Worm (Caenorhabditis elegans) whole organism, mixed stage, embryonic: ENCODE results near the gene srd-40.

Experiments
- M03D4.4 ChIP-seq: sonication (generic microtip); optimal IDR thresholded peaks from 2 replicates; lab custom pipeline; 2017; ENCODE audit warnings: mild to moderate bottlenecking, missing genetic modification characterization, missing compliant biosample characterization
- blmp-1 ChIP-seq: fragments of 150-350 bp; optimal IDR thresholded peaks from 2 replicates; lab custom pipeline; 2014; ENCODE audit warnings: missing biosample characterization, missing genetic modification characterization
- ceh-43 ChIP-seq: fragments of 200-800 bp; sonication (Bioruptor generic); optimal IDR thresholded peaks from 2 replicates; lab custom pipeline; 2018; ENCODE audit warnings: mild to moderate bottlenecking, missing genetic modification characterization, moderate library complexity, missing compliant biosample characterization
- ceh-83 ChIP-seq: fragments of 200-800 bp; sonication (Bioruptor generic); optimal IDR thresholded peaks from 2 replicates; lab custom pipeline; 2018; ENCODE audit warnings: mild to moderate bottlenecking, missing genetic modification characterization, missing compliant biosample characterization
- ces-1 ChIP-seq: fragments of 150-350 bp; optimal IDR thresholded peaks from 2 replicates; lab custom pipeline; 2014; ENCODE audit warnings: missing biosample characterization, missing genetic modification reagents, missing genetic modification characterization
- cnd-1 ChIP-seq: fragments of 200-800 bp; sonication (Bioruptor generic); optimal IDR thresholded peaks from 2 replicates; lab custom pipeline; 2018; ENCODE audit warnings: mild to moderate bottlenecking, missing genetic modification characterization, missing compliant biosample characterization
- drap-1 ChIP-seq: fragments of 200-800 bp; sonication (Bioruptor generic); optimal IDR thresholded peaks from 3 replicates; lab custom pipeline; 2018; ENCODE audit warnings: mild to moderate bottlenecking, missing genetic modification characterization, missing compliant biosample characterization
- elt-1 ChIP-seq: sonication (generic microtip); optimal IDR thresholded peaks from 2 replicates; lab custom pipeline; 2017; ENCODE audit warnings: missing genetic modification characterization, mild to moderate bottlenecking, missing compliant biosample characterization, antibody characterized with exemption, moderate library complexity, borderline replicate concordance; ENCODE audit not compliant: insufficient read depth
- elt-3 ChIP-seq: fragments of 150-350 bp; optimal IDR thresholded peaks from 2 replicates; lab custom pipeline; 2014; ENCODE audit warnings: missing biosample characterization, missing genetic modification characterization
- flh-1 ChIP-seq: fragments of 200-800 bp; sonication (Bioruptor generic); optimal IDR thresholded peaks from 2 replicates; lab custom pipeline; 2018; ENCODE audit warnings: mild to moderate bottlenecking, missing genetic modification characterization, moderate library complexity, missing compliant biosample characterization
- ham-2 ChIP-seq: fragments of 200-800 bp; sonication (Bioruptor generic); optimal IDR thresholded peaks from 2 replicates; lab custom pipeline; 2018; ENCODE audit warnings: mild to moderate bottlenecking, missing genetic modification characterization, missing compliant biosample characterization
- hlh-1 ChIP-seq: fragments of 150-350 bp; optimal IDR thresholded peaks from 2 replicates; lab custom pipeline; 2014; ENCODE audit warnings: missing biosample characterization, missing genetic modification reagents, missing genetic modification characterization
- lin-13 ChIP-seq: fragments of 150-350 bp; optimal IDR thresholded peaks from 2 replicates; lab custom pipeline; 2014; ENCODE audit warnings: missing biosample characterization, missing genetic modification characterization
- mab-5 ChIP-seq: fragments of 150-350 bp; optimal IDR thresholded peaks from 2 replicates; lab custom pipeline; 2014; ENCODE audit warnings: missing biosample characterization, missing genetic modification characterization
- mep-1 ChIP-seq: fragments of 150-350 bp; optimal IDR thresholded peaks from 2 replicates; lab custom pipeline; 2017; ENCODE audit warnings: missing biosample characterization, missing genetic modification reagents, missing genetic modification characterization, inconsistent platforms
- mls-2 ChIP-seq: sonication (generic microtip); optimal IDR thresholded peaks from 2 replicates; lab custom pipeline; 2016; ENCODE audit warnings: mild to moderate bottlenecking, missing genetic modification characterization, moderate library complexity, missing compliant biosample characterization
- nhr-12 ChIP-seq: fragments of 150-350 bp; optimal IDR thresholded peaks from 2 replicates; lab custom pipeline; 2014; ENCODE audit warnings: missing biosample characterization, missing genetic modification characterization
- nhr-2 ChIP-seq: fragments of 150-350 bp; optimal IDR thresholded peaks from 2 replicates; lab custom pipeline; 2014; ENCODE audit warnings: missing biosample characterization, missing genetic modification characterization
- nhr-237 ChIP-seq: fragments of 150-350 bp; optimal IDR thresholded peaks from 2 replicates; lab custom pipeline; 2014; ENCODE audit warnings: missing biosample characterization, missing genetic modification characterization
- nhr-28 ChIP-seq: fragments of 150-350 bp; optimal IDR thresholded peaks from 2 replicates; lab custom pipeline; 2014; ENCODE audit warnings: missing biosample characterization, missing genetic modification characterization
- nhr-76 ChIP-seq: sonication (generic microtip); optimal IDR thresholded peaks from 2 replicates; lab custom pipeline; 2017; ENCODE audit warnings: missing biosample characterization, missing genetic modification characterization
- pha-4 ChIP-seq: fragments of 150-350 bp; optimal IDR thresholded peaks from 2 replicates; lab custom pipeline; 2018; ENCODE audit warnings: missing biosample characterization, missing genetic modification reagents, missing genetic modification characterization
- sem-2 ChIP-seq: fragments of 200-800 bp; sonication (Bioruptor generic); optimal IDR thresholded peaks from 2 replicates; lab custom pipeline; 2018; ENCODE audit warnings: mild to moderate bottlenecking, missing genetic modification characterization, missing compliant biosample characterization
- snpc-4 ChIP-seq: fragments of 150-350 bp; optimal IDR thresholded peaks from 2 replicates; lab custom pipeline; 2014; ENCODE audit warnings: missing biosample characterization, missing genetic modification characterization
- sptf-1 ChIP-seq: sonication (generic microtip); optimal IDR thresholded peaks from 2 replicates; lab custom pipeline; 2017; ENCODE audit warnings: mild to moderate bottlenecking, missing genetic modification characterization, moderate library complexity, missing compliant biosample characterization
- tbx-8 ChIP-seq: fragments of 200-800 bp; sonication (Bioruptor generic); optimal IDR thresholded peaks from 2 replicates; lab custom pipeline; 2018; ENCODE audit warnings: mild to moderate bottlenecking, missing genetic modification characterization, moderate library complexity, missing compliant biosample characterization
- unc-120 ChIP-seq: sonication (generic microtip); optimal IDR thresholded peaks from 2 replicates; lab custom pipeline; 2017; ENCODE audit warnings: missing genetic modification characterization, missing compliant biosample characterization; ENCODE audit not compliant: poor library complexity, severe bottlenecking
- zip-8 ChIP-seq: fragments of 150-350 bp; optimal IDR thresholded peaks from 2 replicates; lab custom pipeline; 2014; ENCODE audit warnings: missing biosample characterization, missing genetic modification characterization
- ztf-11 ChIP-seq: fragments of 150-350 bp; optimal IDR thresholded peaks from 2 replicates; lab custom pipeline; 2014; ENCODE audit warnings: missing biosample characterization, missing genetic modification characterization

Gene srd-40

ce11 chrX:12285496-12285895, 38.0 kb upstream of the srd-40 start, which contains the start of gene lips-2:
lips-2 (plus strand) TSS chrX:12285796.
- TF ChIP-seq nhr-12 (tag; lab: Kevin White, UChicago) (no peak), ceh-43 (GFP tag; lab: Kevin White, UChicago) (no peak), tbx-8 (GFP tag; lab: Kevin White, UChicago) (no peak), elt-1 (no peak), nhr-2 (no peak), hlh-1 (tag; lab: Kevin White, UChicago) (no peak), nhr-76 (no peak), mls-2 (tag; lab: Kevin White, UChicago) (no peak), cnd-1 (no peak), blmp-1 (tag; lab: Kevin White, UChicago) (no peak), mab-5 (tag; lab: Kevin White, UChicago) (no peak), sptf-1 (tag; lab: Kevin White, UChicago) (no peak), flh-1 (GFP tag; lab: Kevin White, UChicago) (no peak), nhr-237 (tag; lab: Kevin White, UChicago) (no peak), drap-1 (GFP tag; lab: Kevin White, UChicago) (no peak), unc-120 (tag; lab: Kevin White, UChicago) (no peak), ham-2 (no peak)
- TF ChIP-seq, all 35 proteins: peak for 0

- no peak for TF ChIP-seq mep-1 (tag; lab: Kevin White, UChicago)
Observed at ce11 chrX:12288254-12288653, 35.3 kb upstream of the srd-40 start, which contains the start of gene C04B4.5. C04B4.5 (minus strand) TSS chrX:12288354.

ce11 chrX:12290539-12290938, 33.0 kb upstream of the srd-40 start, which contains the start of gene C04B4.4:
C04B4.4 (plus strand) TSS chrX:12290839.
- no peak for TF ChIP-seq drap-1 (GFP tag; lab: Kevin White, UChicago)
- no peak for TF ChIP-seq sptf-1 (tag; lab: Kevin White, UChicago)
- no peak for TF ChIP-seq mls-2 (tag; lab: Kevin White, UChicago)
- no peak for TF ChIP-seq ztf-11 (tag; lab: Kevin White, UChicago)
- no peak for TF ChIP-seq snpc-4
- no peak for TF ChIP-seq ceh-43 (GFP tag; lab: Kevin White, UChicago)
- TF ChIP-seq nhr-28 (tag; lab: Kevin White, UChicago), result no peak
- no peak for TF ChIP-seq ces-1 (GFP tag; lab: Kevin White, UChicago)
- TF ChIP-seq ceh-83, result no peak
- TF ChIP-seq nhr-2, result no peak
- no peak for TF ChIP-seq zip-8 (tag; lab: Kevin White, UChicago)
- TF ChIP-seq tbx-8 (GFP tag; lab: Kevin White, UChicago), result no peak
- TF ChIP-seq ham-2, result no peak
- TF ChIP-seq unc-120 (tag; lab: Kevin White, UChicago), result no peak
- no peak for TF ChIP-seq blmp-1 (tag; lab: Kevin White, UChicago)

- TF ChIP-seq elt-3 (tag; lab: Kevin White, UChicago) (no peak), lin-13 (tag; lab: Kevin White, UChicago) (no peak), nhr-76 (no peak), ceh-43 (GFP tag; lab: Kevin White, UChicago) (no peak), ces-1 (GFP tag; lab: Kevin White, UChicago) (no peak), snpc-4 (no peak), pha-4 (tag; lab: Kevin White, UChicago) (no peak), mls-2 (tag; lab: Kevin White, UChicago) (no peak), mab-5 (tag; lab: Kevin White, UChicago) (no peak), tbx-8 (GFP tag; lab: Kevin White, UChicago) (no peak), sem-2 (GFP tag; lab: Kevin White, UChicago) (no peak), zip-8 (tag; lab: Kevin White, UChicago) (no peak), cnd-1 (no peak), M03D4.4 (no peak), ztf-11 (tag; lab: Kevin White, UChicago) (no peak)
- TF ChIP-seq, all 35 proteins: peak for 0
Observed at ce11 chrX:12294263-12294662, 29.3 kb upstream of the srd-40 start, which contains the start of gene W06D11.1. W06D11.1 (plus strand) TSS chrX:12294563.

ce11 chrX:12296392-12296791, 27.1 kb upstream of the srd-40 start, which contains the start of gene W06D11.2:
W06D11.2 (minus strand) TSS chrX:12296730.
- TF ChIP-seq zip-8 (tag; lab: Kevin White, UChicago) (no peak), nhr-237 (tag; lab: Kevin White, UChicago) (no peak), ces-1 (GFP tag; lab: Kevin White, UChicago) (no peak)
